Worm (Caenorhabditis elegans): ENCODE results near the gene nstp-10.

nstp-10 gene

DNA sequence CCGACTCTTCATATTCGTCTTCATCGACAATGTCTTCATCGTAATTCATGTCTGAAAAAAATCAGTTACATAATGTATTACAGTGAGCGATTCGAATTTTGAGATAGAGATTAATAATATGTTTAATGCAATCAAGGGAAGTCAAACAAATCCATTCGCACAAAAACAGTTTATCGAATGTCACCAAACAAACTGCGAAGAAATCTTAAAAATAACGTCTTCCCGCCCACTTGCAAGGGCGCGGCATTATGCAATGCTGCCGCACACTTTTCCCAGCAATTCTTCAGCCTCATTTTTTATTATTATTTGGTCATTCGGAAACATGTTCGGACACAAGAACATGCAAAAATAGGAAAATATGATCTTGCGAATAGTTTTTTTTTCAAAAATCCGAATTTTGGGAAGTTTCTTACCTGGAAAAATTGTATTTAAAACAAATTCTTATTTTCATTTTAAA is 5.4 kb downstream of the nstp-10 start, which contains the start of gene mdf-1 (continued):
- no peak for TF ChIP-seq egl-27 (tag; optimal IDR thresholded peaks at IDR 0.05)
- TF ChIP-seq zag-1 (tag; optimal IDR thresholded peaks at IDR 0.05) = no peak
- peak; percentile 23 for TF ChIP-seq F37D6.2 (tag; optimal IDR thresholded peaks at IDR 0.05)
- TF ChIP-seq T20F7.1 (GFP tag; optimal IDR thresholded peaks at IDR 0.05) = peak; percentile 63
- TF ChIP-seq rbr-2 (tag; optimal IDR thresholded peaks at IDR 0.05) = peak; percentile 57
- TF ChIP-seq nhr-41 (GFP tag; IDR thresholded peaks at IDR 0.05) = no peak
- TF ChIP-seq aly-2 (tag; optimal IDR thresholded peaks at IDR 0.05) = no peak
- no peak for TF ChIP-seq Y5F2A.4 (GFP tag; optimal IDR thresholded peaks at IDR 0.05)
- TF ChIP-seq nhr-11 (tag; optimal IDR thresholded peaks at IDR 0.05) = peak; percentile 26
- no peak for TF ChIP-seq ceh-32 (tag; optimal IDR thresholded peaks at IDR 0.05; ENCODE audit: poor library complexity)
- TF ChIP-seq saeg-2 (GFP tag; IDR thresholded peaks at IDR 0.05) = no peak
- no peak for TF ChIP-seq vab-7 (GFP tag; IDR thresholded peaks at IDR 0.05)
- TF ChIP-seq ceh-44 (GFP tag; IDR thresholded peaks at IDR 0.05) = no peak
- TF ChIP-seq unc-39 (tag; optimal IDR thresholded peaks at IDR 0.05) = no peak
- peak; percentile 87 for TF ChIP-seq aha-1 (tag)
- peak; percentile 5 for TF ChIP-seq nhr-10 (tag; optimal IDR thresholded peaks at IDR 0.05)
- TF ChIP-seq pha-4 (GFP tag; IDR thresholded peaks at IDR 0.05) = 0 out of 2 replicates have a peak, but pooled peaks have one; percentile 43
- peak; percentile 38 for TF ChIP-seq pha-4 (tag; optimal IDR thresholded peaks at IDR 0.05)
- TF ChIP-seq gei-8 (GFP tag; optimal IDR thresholded peaks at IDR 0.05) = no peak
- TF ChIP-seq snpc-1.2 (GFP tag; IDR thresholded peaks at IDR 0.05) = no peak
- TF ChIP-seq mxl-3 (GFP tag; optimal IDR thresholded peaks at IDR 0.05) = no peak
- no peak for TF ChIP-seq ZK546.5 (tag; optimal IDR thresholded peaks at IDR 0.05)
- TF ChIP-seq lin-39 (tag; optimal IDR thresholded peaks at IDR 0.05) = no peak
- TF ChIP-seq fkh-10 (GFP tag; optimal IDR thresholded peaks at IDR 0.05) = no peak
- TF ChIP-seq egl-43 (GFP tag; IDR thresholded peaks at IDR 0.05) = no peak
- TF ChIP-seq madf-9 (GFP tag; conservative IDR thresholded peaks at IDR 0.05) = peak; percentile 38; the same call in 1 of the 2 replicates
- no peak for TF ChIP-seq ceh-28 (tag; optimal IDR thresholded peaks at IDR 0.05)
- TF ChIP-seq D1046.2 (GFP tag; IDR thresholded peaks at IDR 0.05) = peak; percentile 57; the same call in 1 of the 2 replicates
- TF ChIP-seq ces-1 (GFP tag; optimal IDR thresholded peaks at IDR 0.05) = no peak
- TF ChIP-seq ctbp-1 (GFP tag; IDR thresholded peaks at IDR 0.05) = no peak
- peak; percentile 60; the same call in 1 of the 2 replicates for TF ChIP-seq T26A8.4 (GFP tag; IDR thresholded peaks at IDR 0.05)
- peak in 1 of 2 experiments; percentile 33 for TF ChIP-seq hif-1 (tag; optimal IDR thresholded peaks at IDR 0.05)
- TF ChIP-seq snpc-4 (tag; optimal IDR thresholded peaks at IDR 0.05) = no peak
- no peak for TF ChIP-seq nhr-111 (GFP tag; optimal IDR thresholded peaks at IDR 0.05)
- TF ChIP-seq pqm-1 (tag; optimal IDR thresholded peaks at IDR 0.05) = no peak
- peak; percentile 91 for TF ChIP-seq dpl-1 (GFP tag; optimal IDR thresholded peaks at IDR 0.05)
- peak; percentile 48 for TF ChIP-seq nhr-6 (tag; optimal IDR thresholded peaks at IDR 0.05)
- TF ChIP-seq lin-1 (GFP tag; IDR thresholded peaks at IDR 0.05) = no peak
- TF ChIP-seq unc-130 (GFP tag; optimal IDR thresholded peaks at IDR 0.05) = no peak
- no peak for TF ChIP-seq duxl-1 (tag; optimal IDR thresholded peaks at IDR 0.05; ENCODE audit: poor library complexity)
- TF ChIP-seq arid-1 (GFP tag; conservative IDR thresholded peaks at IDR 0.05) = peak; percentile 36
- peak; percentile 84 for TF ChIP-seq ama-1 (optimal IDR thresholded peaks at IDR 0.05)
- TF ChIP-seq madf-5 (GFP tag; IDR thresholded peaks at IDR 0.05) = no peak
- TF ChIP-seq R02D3.7 (tag; optimal IDR thresholded peaks at IDR 0.05) = no peak
- TF ChIP-seq zfp-3 (GFP tag; conservative IDR thresholded peaks at IDR 0.05) = no peak
- no peak for TF ChIP-seq spr-3 (GFP tag; optimal IDR thresholded peaks at IDR 0.05)
- peak; percentile 82 for TF ChIP-seq nhr-77 (tag; optimal IDR thresholded peaks at IDR 0.05)
- no peak for TF ChIP-seq zfp-2 (tag; optimal IDR thresholded peaks at IDR 0.05)
- TF ChIP-seq daf-16 (GFP tag; optimal IDR thresholded peaks at IDR 0.05) = no peak
- peak; percentile 49 for TF ChIP-seq daf-16 (tag; optimal IDR thresholded peaks at IDR 0.05)
- TF ChIP-seq hlh-30 (tag; optimal IDR thresholded peaks at IDR 0.05; ENCODE audit: insufficient read depth) = peak; percentile 58
- no peak for TF ChIP-seq ceh-82 (tag; optimal IDR thresholded peaks at IDR 0.05)
- no peak for TF ChIP-seq mdl-1 (tag; optimal IDR thresholded peaks at IDR 0.05)

All from whole organism, L4 larva.